Fruit fly (Drosophila melanogaster) whole organism, pupa: ENCODE data around the gene CG5255.

Experiments used
- CG10348 ChIP-seq: fragments of 200-800 bp; sonication (Bioruptor generic); IDR thresholded peaks from 2 replicates; pipeline ENCODE4 v1.3.6; 2022; ENCODE audit warnings: missing biosample characterization, missing genetic modification characterization
- CG12605 ChIP-seq: fragments of 200-800 bp; sonication (Bioruptor generic); IDR thresholded peaks from 2 replicates; pipeline ENCODE4 v1.3.6; 2022; ENCODE audit warnings: missing biosample characterization, missing genetic modification characterization
- CG13204 ChIP-seq: fragments of 200-800 bp; sonication (Bioruptor generic); optimal IDR thresholded peaks from 2 replicates; lab custom pipeline; 2018; ENCODE audit warnings: missing biosample characterization, mild to moderate bottlenecking, missing genetic modification characterization, moderate library complexity
- CG14655 ChIP-seq: fragments of 200-800 bp; sonication (Bioruptor generic); optimal IDR thresholded peaks from 3 replicates; lab custom pipeline; 2017; ENCODE audit warnings: mild to moderate bottlenecking, missing biosample characterization, missing genetic modification reagents, missing genetic modification characterization
- CG15710 ChIP-seq: fragments of 200-800 bp; sonication (Bioruptor generic); optimal IDR thresholded peaks from 2 replicates; lab custom pipeline; 2018; ENCODE audit warnings: missing biosample characterization, mild to moderate bottlenecking, missing genetic modification characterization, moderate library complexity
- CG17806 ChIP-seq: fragments of 200-800 bp; sonication (Bioruptor generic); optimal IDR thresholded peaks from 2 replicates; lab custom pipeline; 2018; ENCODE audit warnings: missing biosample characterization, mild to moderate bottlenecking, missing genetic modification characterization, moderate library complexity
- CG32121 ChIP-seq: fragments of 200-800 bp; sonication (Bioruptor generic); IDR thresholded peaks from 2 replicates; pipeline ENCODE4 v1.3.6; 2022; ENCODE audit warnings: missing biosample characterization, missing genetic modification characterization
- CG34367 ChIP-seq: fragments of 200-800 bp; sonication (Bioruptor generic); optimal IDR thresholded peaks from 2 replicates; lab custom pipeline; 2018; ENCODE audit warnings: missing biosample characterization, mild to moderate bottlenecking, missing genetic modification characterization
- CG4496 ChIP-seq: fragments of 200-800 bp; sonication (Bioruptor generic); IDR thresholded peaks from 3 replicates; pipeline ENCODE4 v1.3.6; 2022; ENCODE audit warnings: missing biosample characterization, missing genetic modification characterization
- CG8159 ChIP-seq: fragments of 200-800 bp; sonication (Bioruptor generic); optimal IDR thresholded peaks from 3 replicates; lab custom pipeline; 2018; ENCODE audit warnings: missing biosample characterization, mild to moderate bottlenecking, missing genetic modification characterization, moderate library complexity
- CG8301 ChIP-seq: fragments of 200-800 bp; sonication (Bioruptor generic); optimal IDR thresholded peaks from 2 replicates; lab custom pipeline; 2018; ENCODE audit warnings: missing biosample characterization, mild to moderate bottlenecking, missing genetic modification characterization
- CG9948 ChIP-seq: fragments of 200-800 bp; sonication (Bioruptor generic); optimal IDR thresholded peaks from 2 replicates; lab custom pipeline; 2018; ENCODE audit warnings: missing biosample characterization, mild to moderate bottlenecking, missing genetic modification characterization, moderate library complexity
- D1 ChIP-seq: fragments of 200-800 bp; sonication (Bioruptor generic); optimal IDR thresholded peaks from 2 replicates; lab custom pipeline; 2018; ENCODE audit warnings: missing biosample characterization, mild to moderate bottlenecking, missing genetic modification characterization, moderate library complexity
- EcR ChIP-seq: fragments of 200-800 bp; sonication (Bioruptor generic); optimal IDR thresholded peaks from 3 replicates; lab custom pipeline; 2019; ENCODE audit warnings: missing biosample characterization, missing genetic modification characterization, mild to moderate bottlenecking, moderate library complexity, missing genetic modification reagents
- Ets98B ChIP-seq: fragments of 200-800 bp; sonication (Bioruptor generic); IDR thresholded peaks from 2 replicates; pipeline ENCODE4 v1.3.6; 2022; ENCODE audit warnings: missing biosample characterization, missing genetic modification characterization
- Pif1A ChIP-seq: fragments of 200-800 bp; sonication (Bioruptor generic); optimal IDR thresholded peaks from 3 replicates; lab custom pipeline; 2016; ENCODE audit warnings: missing biosample characterization, missing genetic modification characterization
- Pif1B ChIP-seq: fragments of 200-800 bp; sonication (Bioruptor generic); optimal IDR thresholded peaks from 3 replicates; lab custom pipeline; 2016; ENCODE audit warnings: missing biosample characterization, missing genetic modification characterization
- Snoo ChIP-seq: fragments of 200-800 bp; sonication (Bioruptor generic); optimal IDR thresholded peaks from 3 replicates; lab custom pipeline; 2017; ENCODE audit warnings: missing biosample characterization, mild to moderate bottlenecking, missing genetic modification characterization, inconsistent platforms
- fd96Ca ChIP-seq: fragments of 200-800 bp; sonication (Bioruptor generic); IDR thresholded peaks from 3 replicates; pipeline ENCODE4 v1.3.6; 2022; ENCODE audit warnings: missing biosample characterization, missing genetic modification characterization
- gl ChIP-seq: fragments of 200-800 bp; sonication (Bioruptor generic); optimal IDR thresholded peaks from 2 replicates; lab custom pipeline; 2018; ENCODE audit warnings: missing biosample characterization, mild to moderate bottlenecking, missing genetic modification characterization
- rn ChIP-seq: fragments of 200-800 bp; sonication (Bioruptor generic); IDR thresholded peaks from 2 replicates; pipeline ENCODE4 v1.3.6; 2022; ENCODE audit warnings: missing biosample characterization, missing genetic modification characterization

Gene CG5255

DNA sequence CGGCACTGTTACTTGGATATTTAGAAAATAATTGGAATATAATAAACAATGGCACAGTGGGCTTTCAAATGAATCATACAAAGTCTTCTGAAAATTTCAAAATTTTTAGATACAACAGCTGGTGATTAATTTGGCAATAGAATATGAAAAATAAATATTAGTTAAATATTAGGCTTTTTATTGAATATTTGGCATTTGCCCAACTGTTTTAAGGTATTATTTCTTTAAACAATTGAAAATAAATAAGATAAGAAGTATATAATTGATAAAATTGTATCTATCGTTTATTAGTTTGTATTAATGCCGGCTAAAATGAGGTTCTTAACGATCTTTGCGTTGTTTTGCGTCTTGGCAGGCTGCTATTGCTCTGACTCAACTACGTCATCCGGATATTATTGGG lies 13.5 kb upstream of the CG5255 start, which contains the start of gene CG45079:
TSS of gene CG45079 (plus strand) at position 301 of the 400 bp plus-strand sequence.
- TF ChIP-seq Ets98B = no peak
- TF ChIP-seq CG8301 = no peak
- no peak for TF ChIP-seq CG34367 (tag; lab: Kevin White, UChicago)
- no peak for TF ChIP-seq Pif1A (GFP tag; lab: Kevin White, UChicago)
- no peak for TF ChIP-seq CG8159
- no peak for TF ChIP-seq rn
- TF ChIP-seq CG9948 = no peak
- TF ChIP-seq CG4496 (GFP tag; lab: Robert Waterston, UW) = no peak

DNA sequence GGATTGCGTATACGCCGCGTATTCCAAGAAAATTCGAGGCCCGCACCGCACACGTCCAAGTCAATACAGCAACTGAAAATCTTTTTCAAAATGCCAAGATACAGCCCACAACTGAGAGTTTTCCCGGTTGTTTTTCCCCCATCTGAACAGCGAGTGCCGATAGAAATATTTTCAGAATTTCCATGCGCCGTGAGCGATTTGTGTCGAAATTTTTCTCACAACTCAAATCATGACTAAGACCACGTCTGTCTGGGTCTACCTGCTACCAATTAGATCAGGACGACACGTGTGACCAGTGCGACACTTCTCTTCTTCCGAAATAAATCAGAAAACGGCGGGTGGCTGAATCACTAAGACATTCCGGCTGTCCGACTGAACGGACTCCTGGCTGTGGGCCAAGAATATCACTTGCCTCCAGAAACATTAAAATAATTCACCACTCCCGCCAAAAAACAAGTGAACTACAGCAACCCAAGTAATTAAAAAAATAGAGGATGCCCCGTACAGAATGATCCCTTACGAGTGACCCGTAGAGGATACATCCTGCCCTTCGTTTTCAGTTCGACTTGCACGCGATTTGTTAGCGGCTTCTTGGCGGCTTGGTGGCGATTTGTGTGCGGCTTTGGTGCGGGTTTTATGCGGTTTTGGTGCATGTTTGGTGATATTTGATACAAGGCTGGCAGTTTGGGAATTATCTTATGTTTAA lies 12.2 kb upstream of the CG5255 start, which contains the start of gene cher:
TSS of gene cher (minus strand) at position 51 of the 706 bp plus-strand sequence.
- TF ChIP-seq CG4496 (GFP tag; lab: Robert Waterston, UW) = no peak
- no peak for TF ChIP-seq CG8159
- no peak for TF ChIP-seq Ets98B
- TF ChIP-seq Pif1B = no peak
- TF ChIP-seq rn = no peak
- TF ChIP-seq CG12605 (GFP tag; lab: Robert Waterston, UW) = no peak
- TF ChIP-seq Pif1A (GFP tag; lab: Kevin White, UChicago) = no peak
- no peak for TF ChIP-seq CG34367 (tag; lab: Kevin White, UChicago)
- no peak for TF ChIP-seq CG32121
- no peak for TF ChIP-seq Snoo (tag; lab: Kevin White, UChicago)
- TF ChIP-seq gl = no peak
- no peak for TF ChIP-seq CG15710 (tag; lab: Kevin White, UChicago)
- no peak for TF ChIP-seq CG13204
- TF ChIP-seq CG14655 (GFP tag; lab: Kevin White, UChicago) = no peak
- no peak for TF ChIP-seq CG9948
- no peak for TF ChIP-seq CG17806 (tag; lab: Kevin White, UChicago)
- TF ChIP-seq, all 21 proteins: peak for 0

DNA sequence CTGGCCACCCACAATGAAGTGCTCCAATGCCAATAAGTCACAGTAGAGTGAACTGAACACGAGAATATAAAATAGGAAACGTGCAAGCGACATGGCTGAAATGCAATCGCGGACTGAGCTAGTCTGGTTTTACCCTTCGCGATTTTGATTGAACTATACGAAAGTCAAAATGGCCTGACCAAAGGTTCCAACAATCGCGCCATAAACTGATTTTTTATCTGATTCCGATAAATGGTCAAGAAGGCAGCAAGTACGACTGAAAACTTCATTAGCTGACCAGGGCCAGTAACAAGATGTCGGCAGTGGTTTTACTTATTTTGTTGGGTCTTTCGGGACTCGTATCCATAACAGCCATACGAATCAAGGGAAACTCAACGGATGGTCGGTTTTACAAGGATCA lies 10.9 kb upstream of the CG5255 start, which contains the start of the genes CG17477 and CG31269:
TSS of gene CG17477 (minus strand) at position 101 of the 400 bp plus-strand sequence.
TSS of gene CG31269 (plus strand) at position 289 of the 400 bp plus-strand sequence.
- TF ChIP-seq gl (no peak), CG14655 (GFP tag; lab: Kevin White, UChicago) (no peak), CG13204 (no peak), EcR (GFP tag; lab: Kevin White, UChicago) (no peak), CG34367 (tag; lab: Kevin White, UChicago) (no peak), rn (no peak), CG17806 (tag; lab: Kevin White, UChicago) (no peak), D1 (tag; lab: Kevin White, UChicago) (no peak), CG32121 (no peak), CG9948 (no peak), fd96Ca (GFP tag; lab: Robert Waterston, UW) (no peak), CG8301 (no peak), Ets98B (no peak), CG4496 (GFP tag; lab: Robert Waterston, UW) (no peak), CG10348 (GFP tag; lab: Robert Waterston, UW) (no peak), CG8159 (no peak), Pif1B (no peak)

dm6 chr3R:17127912-17128311 lies 9.8 kb upstream of the CG5255 start, which contains the start of gene CG31265:
Gene CG31265, plus strand, starts transcription at chr3R:17128212.
- TF ChIP-seq CG9948 (no peak), CG15710 (tag; lab: Kevin White, UChicago) (no peak), gl (no peak), Snoo (tag; lab: Kevin White, UChicago) (no peak), fd96Ca (GFP tag; lab: Robert Waterston, UW) (no peak), CG8159 (no peak), Ets98B (no peak), CG10348 (GFP tag; lab: Robert Waterston, UW) (no peak), CG13204 (no peak), CG14655 (GFP tag; lab: Kevin White, UChicago) (no peak), CG12605 (GFP tag; lab: Robert Waterston, UW) (no peak), Pif1A (GFP tag; lab: Kevin White, UChicago) (no peak), D1 (tag; lab: Kevin White, UChicago) (no peak), CG32121 (no peak), CG17806 (tag; lab: Kevin White, UChicago) (no peak), EcR (GFP tag; lab: Kevin White, UChicago) (no peak), CG34367 (tag; lab: Kevin White, UChicago) (no peak)

dm6 chr3R:17130326-17130725 lies 7.4 kb upstream of the CG5255 start, which contains the start of gene CG17475:
Gene CG17475, minus strand, starts transcription at chr3R:17130426.
- TF ChIP-seq EcR (GFP tag; lab: Kevin White, UChicago) (no peak), CG15710 (tag; lab: Kevin White, UChicago) (no peak), Pif1A (GFP tag; lab: Kevin White, UChicago) (no peak), CG17806 (tag; lab: Kevin White, UChicago) (no peak), Snoo (tag; lab: Kevin White, UChicago) (no peak), rn (no peak), CG34367 (tag; lab: Kevin White, UChicago) (no peak), CG9948 (no peak)

DNA sequence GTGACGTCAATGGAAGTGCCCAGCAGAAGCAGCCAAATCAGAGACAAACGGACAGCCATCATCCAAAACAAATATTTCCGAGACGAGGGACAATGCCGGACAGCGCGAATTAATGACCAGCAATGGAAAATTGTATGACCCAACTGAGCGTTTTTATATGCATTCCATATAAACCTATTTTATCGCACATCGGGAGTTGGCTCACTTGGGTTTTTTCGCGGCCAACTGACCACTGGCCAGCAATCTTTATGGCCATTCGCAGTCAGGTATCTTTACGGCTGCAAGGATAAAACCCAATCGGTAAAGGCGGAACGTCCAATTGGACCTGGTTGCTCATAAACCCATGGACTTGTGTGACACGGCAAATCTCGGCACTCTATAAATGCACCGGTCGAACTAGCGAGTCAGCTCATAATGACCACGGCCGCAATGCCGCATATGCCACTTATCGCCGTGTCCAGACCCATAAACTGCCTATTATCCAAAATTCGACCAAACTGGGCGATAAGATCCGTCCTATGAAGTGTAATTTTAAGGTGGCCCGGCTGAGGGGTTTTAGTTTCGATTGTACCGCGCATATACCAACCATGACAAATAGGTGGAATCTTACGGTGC lies 5.5 kb upstream of the CG5255 start, which contains the start of the genes CG4053 and CG31266:
TSS of gene CG4053 (minus strand) at position 101 of the 615 bp plus-strand sequence.
TSS of gene CG31266 (plus strand) at position 565 of the 615 bp plus-strand sequence.
- TF ChIP-seq CG4496 (GFP tag; lab: Robert Waterston, UW) (no peak), Snoo (tag; lab: Kevin White, UChicago) (no peak), Ets98B (no peak), Pif1B (no peak), CG34367 (tag; lab: Kevin White, UChicago) (no peak), D1 (tag; lab: Kevin White, UChicago) (no peak), CG12605 (GFP tag; lab: Robert Waterston, UW) (no peak), Pif1A (GFP tag; lab: Kevin White, UChicago) (no peak), CG10348 (GFP tag; lab: Robert Waterston, UW) (no peak), CG8301 (no peak), CG15710 (tag; lab: Kevin White, UChicago) (no peak), EcR (GFP tag; lab: Kevin White, UChicago) (no peak)
- TF ChIP-seq, all 21 proteins: peak for 0
